Worm (Caenorhabditis elegans) whole organism, L4 larva: ENCODE data around the gene unc-39.

Source experiments
- R02D3.7 ChIP-seq: fragments of 150-350 bp; sonication (generic microtip); optimal IDR thresholded peaks from 3 replicates; lab custom pipeline; 2014; ENCODE audit warnings: missing biosample characterization, missing genetic modification characterization
- T26A8.4 ChIP-seq: fragments of 200-800 bp; sonication (Bioruptor generic); IDR thresholded peaks from 2 replicates; pipeline ENCODE4 v1.3.6; 2022; ENCODE audit warnings: missing genetic modification characterization, missing compliant biosample characterization
- ZK546.5 ChIP-seq, 2 experiments: sonication (generic microtip); optimal IDR thresholded peaks; 2 replicates each; lab custom pipeline; 2017; ENCODE audit warnings: missing biosample characterization in 2 of 2, missing genetic modification characterization in 2 of 2
- ceh-20 ChIP-seq: fragments of 200-800 bp; sonication (Bioruptor generic); IDR thresholded peaks from 2 replicates; pipeline ENCODE4 v1.3.6; 2022; ENCODE audit warnings: missing genetic modification reagents, missing genetic modification characterization, missing compliant biosample characterization
- ceh-82 ChIP-seq: sonication (generic microtip); optimal IDR thresholded peaks from 2 replicates; lab custom pipeline; 2017; ENCODE audit warnings: missing biosample characterization, missing genetic modification characterization
- ces-1 ChIP-seq: fragments of 150-350 bp; sonication (generic microtip); optimal IDR thresholded peaks from 4 replicates; lab custom pipeline; 2014; ENCODE audit warnings: missing biosample characterization, missing genetic modification reagents, missing genetic modification characterization
- daf-16 ChIP-seq, 3 experiments: sonication (generic microtip); optimal IDR thresholded peaks; 2 replicates each; lab custom pipeline; 2016 to 2017; ENCODE audit warnings: missing genetic modification characterization in 3 of 3, missing genetic modification reagents in 3 of 3, mild to moderate bottlenecking in 2 of 3, missing compliant biosample characterization in 2 of 3, missing biosample characterization in 1 of 3, moderate library complexity in 1 of 3
- daf-19 ChIP-seq: fragments of 200-800 bp; sonication (Bioruptor generic); conservative IDR thresholded peaks from 2 replicates; pipeline ENCODE4 v1.3.6; 2022; ENCODE audit warnings: missing genetic modification characterization, missing compliant biosample characterization
- dmd-8 ChIP-seq: fragments of 200-800 bp; sonication (Bioruptor generic); IDR thresholded peaks from 2 replicates; pipeline ENCODE4 v1.3.6; 2022; ENCODE audit warnings: missing genetic modification characterization, missing compliant biosample characterization
- duxl-1 ChIP-seq: sonication (generic microtip); optimal IDR thresholded peaks from 2 replicates; lab custom pipeline; 2016; ENCODE audit warnings: mild to moderate bottlenecking, missing genetic modification characterization, moderate library complexity, missing compliant biosample characterization; ENCODE audit not compliant: poor library complexity
- dve-1 ChIP-seq: sonication (generic microtip); optimal IDR thresholded peaks from 2 replicates; lab custom pipeline; 2017; ENCODE audit warnings: antibody characterized with exemption, mild to moderate bottlenecking, missing genetic modification characterization, missing compliant biosample characterization; ENCODE audit not compliant: insufficient read depth
- lim-7 ChIP-seq: fragments of 200-800 bp; sonication (Bioruptor generic); IDR thresholded peaks from 2 replicates; pipeline ENCODE4 v1.3.6; 2022; ENCODE audit warnings: missing genetic modification characterization, missing compliant biosample characterization
- lin-38 ChIP-seq: fragments of 200-800 bp; sonication (Bioruptor generic); IDR thresholded peaks from 2 replicates; pipeline ENCODE4 v1.3.6; 2022; ENCODE audit warnings: missing genetic modification reagents, missing genetic modification characterization, missing compliant biosample characterization
- lsy-2 ChIP-seq, 2 experiments: fragments of 150-350 bp in 1 of 2; sonication (generic microtip) in 1 of 2; optimal IDR thresholded peaks; 2 replicates each; lab custom pipeline; 2014 to 2017; ENCODE audit warnings: missing biosample characterization in 2 of 2, missing genetic modification characterization in 2 of 2
- madf-9 ChIP-seq: fragments of 200-800 bp; sonication (Bioruptor generic); conservative IDR thresholded peaks from 2 replicates; pipeline ENCODE4 v1.3.6; 2022; ENCODE audit warnings: missing genetic modification reagents, missing genetic modification characterization, missing compliant biosample characterization
- mdt-29 ChIP-seq: fragments of 200-800 bp; sonication (Bioruptor generic); IDR thresholded peaks from 2 replicates; pipeline ENCODE4 v1.3.6; 2022; ENCODE audit warnings: missing genetic modification reagents, missing genetic modification characterization, missing compliant biosample characterization
- mep-1 ChIP-seq: fragments of 150-350 bp; sonication (generic microtip); optimal IDR thresholded peaks from 3 replicates; lab custom pipeline; 2014; ENCODE audit warnings: missing biosample characterization, missing genetic modification characterization
- mes-2 ChIP-seq: sonication (generic microtip); optimal IDR thresholded peaks from 2 replicates; lab custom pipeline; 2016; ENCODE audit warnings: missing genotype, mild to moderate bottlenecking, missing genetic modification characterization, missing compliant biosample characterization; ENCODE audit not compliant: poor library complexity, severe bottlenecking
- nhr-237 ChIP-seq: sonication (generic microtip); optimal IDR thresholded peaks from 2 replicates; lab custom pipeline; 2017; ENCODE audit warnings: missing biosample characterization, missing genetic modification characterization
- nhr-28 ChIP-seq: fragments of 150-350 bp; optimal IDR thresholded peaks from 2 replicates; lab custom pipeline; 2014; ENCODE audit warnings: missing biosample characterization, missing genetic modification characterization
- nhr-6 ChIP-seq: fragments of 150-350 bp; optimal IDR thresholded peaks from 2 replicates; lab custom pipeline; 2014; ENCODE audit warnings: missing biosample characterization, missing genetic modification characterization
- pha-4 ChIP-seq, 2 experiments: fragments of 150-350 bp in 1 of 2; fragments of 200-800 bp in 1 of 2; sonication (Bioruptor generic) in 1 of 2; IDR thresholded peaks in 1 of 2; optimal IDR thresholded peaks in 1 of 2; 2 replicates each; pipeline versions ENCODE4 v1.3.6 to Lab custom; 2014 to 2022; ENCODE audit warnings: missing genetic modification characterization in 2 of 2, missing genetic modification reagents in 2 of 2, missing biosample characterization in 1 of 2, missing compliant biosample characterization in 1 of 2
- pqm-1 ChIP-seq: sonication (generic microtip); optimal IDR thresholded peaks from 2 replicates; lab custom pipeline; 2017; ENCODE audit warnings: missing biosample characterization, missing genetic modification characterization
- rbr-2 ChIP-seq: sonication (generic microtip); optimal IDR thresholded peaks from 2 replicates; lab custom pipeline; 2016; ENCODE audit warnings: missing genotype, missing genetic modification characterization, missing compliant biosample characterization
- sdz-12 ChIP-seq: fragments of 200-800 bp; sonication (Bioruptor generic); optimal IDR thresholded peaks from 2 replicates; lab custom pipeline; 2018; ENCODE audit warnings: mild to moderate bottlenecking, missing genetic modification characterization, missing compliant biosample characterization
- tag-97 ChIP-seq: fragments of 200-800 bp; sonication (Bioruptor generic); IDR thresholded peaks from 2 replicates; pipeline ENCODE4 v1.3.6; 2022; ENCODE audit warnings: missing genetic modification characterization, missing compliant biosample characterization
- unc-62 ChIP-seq, 3 experiments: fragments of 150-350 bp in 1 of 3; sonication (generic microtip); optimal IDR thresholded peaks in 2 of 3; peaks in 1 of 3; 1 replicate in 1 of 3; 2 replicates in 2 of 3; lab custom pipeline; 2014 to 2017; ENCODE audit warnings: missing biosample characterization in 3 of 3, missing genetic modification characterization in 3 of 3, missing genetic modification reagents in 3 of 3, missing genotype in 1 of 3
- zag-1 ChIP-seq: fragments of 150-350 bp; optimal IDR thresholded peaks from 2 replicates; lab custom pipeline; 2014; ENCODE audit warnings: missing biosample characterization, missing genetic modification characterization
- zip-11 ChIP-seq: fragments of 200-800 bp; sonication (Bioruptor generic); IDR thresholded peaks from 2 replicates; pipeline ENCODE4 v1.3.6; 2022; ENCODE audit warnings: missing genetic modification characterization, missing compliant biosample characterization
- ztf-7 ChIP-seq: fragments of 150-350 bp; optimal IDR thresholded peaks from 2 replicates; lab custom pipeline; 2014; ENCODE audit warnings: missing biosample characterization, missing genetic modification characterization

The unc-39 gene

ce11 chrV:14414964-14415564 lies 42.2 kb downstream of the unc-39 start, which contains the start of the genes nxf-1 and C15H11.11 (continued):
- peak; percentile 39 to 74 for TF ChIP-seq daf-16 (GFP tag; optimal IDR thresholded peaks at IDR 0.05; lab: Kevin White, UChicago)
- peak; percentile 99 for TF ChIP-seq daf-16 (tag; optimal IDR thresholded peaks at IDR 0.05; lab: Kevin White, UChicago)
- no peak for TF ChIP-seq tag-97 (GFP tag; lab: Robert Waterston, UW)
- TF ChIP-seq sdz-12 (GFP tag; lab: Kevin White, UChicago): no peak
- no peak for TF ChIP-seq pha-4 (GFP tag; IDR thresholded peaks at IDR 0.05; lab: Robert Waterston, UW)
- no peak for TF ChIP-seq pha-4 (tag; optimal IDR thresholded peaks at IDR 0.05; lab: Kevin White, UChicago)
- peak; percentile 50 for TF ChIP-seq nhr-28 (tag; lab: Kevin White, UChicago)
- peak; percentile 39 for TF ChIP-seq duxl-1 (tag; lab: Kevin White, UChicago)
- no peak for TF ChIP-seq R02D3.7
- TF ChIP-seq ces-1 (GFP tag; lab: Kevin White, UChicago): no peak
- TF ChIP-seq rbr-2 (tag; lab: Kevin White, UChicago): peak; percentile 14
- peak; percentile 60 for TF ChIP-seq T26A8.4 (GFP tag; lab: Robert Waterston, UW)
- 0 out of 2 replicates have a peak, but pooled peaks have one; percentile 28 for TF ChIP-seq ceh-20
- no peak for TF ChIP-seq nhr-237 (tag; lab: Kevin White, UChicago)
- peak; percentile 73 for TF ChIP-seq nhr-6 (tag; lab: Kevin White, UChicago)
- peak; percentile 80 for TF ChIP-seq dve-1 (tag; lab: Kevin White, UChicago)
- TF ChIP-seq ztf-7 (tag; lab: Kevin White, UChicago): peak; percentile 74
- TF ChIP-seq mes-2 (tag; lab: Kevin White, UChicago): peak; percentile 76

ce11 chrV:14417735-14418134 lies 44.9 kb downstream of the unc-39 start, which contains the start of the genes nxf-2 and set-31:
TSS of gene nxf-2 (minus strand) at chrV:14417835.
TSS of gene set-31 (plus strand) at chrV:14417903.
- peak in 1 of 2 experiments; percentile 19 for TF ChIP-seq lsy-2 (tag; optimal IDR thresholded peaks at IDR 0.05; lab: Kevin White, UChicago)
- TF ChIP-seq R02D3.7: peak; percentile 39
- TF ChIP-seq unc-62 (GFP tag; optimal IDR thresholded peaks at IDR 0.05 in 1 of 2; lab: Kevin White, UChicago): peak in 1 of 2 experiments; percentile 19
- no peak for TF ChIP-seq unc-62 (tag; optimal IDR thresholded peaks at IDR 0.05; lab: Kevin White, UChicago)
- TF ChIP-seq lim-7 (GFP tag; lab: Robert Waterston, UW): no peak
- no peak for TF ChIP-seq zag-1 (tag; lab: Kevin White, UChicago)
- no peak for TF ChIP-seq mdt-29 (GFP tag; lab: Robert Waterston, UW)
- TF ChIP-seq dmd-8 (GFP tag; lab: Robert Waterston, UW): no peak

- TF ChIP-seq daf-19 (no peak), lin-38 (peak; percentile 26; the same call in 1 of the 2 replicates), ZK546.5 (tag; optimal IDR thresholded peaks at IDR 0.05; lab: Kevin White, UChicago) (no peak)
Measured at ce11 chrV:14419855-14420254, 47.0 kb downstream of the unc-39 start.

ce11 chrV:14421325-14421724 lies 48.5 kb downstream of the unc-39 start, which contains the start of gene dhs-22:
TSS of gene dhs-22 (minus strand) at chrV:14421440.
- TF ChIP-seq zip-11 (GFP tag; lab: Robert Waterston, UW) (no peak), zag-1 (tag; lab: Kevin White, UChicago) (no peak), mep-1 (tag; lab: Kevin White, UChicago) (peak; percentile 36), madf-9 (GFP tag; lab: Robert Waterston, UW) (no peak), ceh-82 (tag; lab: Kevin White, UChicago) (no peak), pha-4 (GFP tag; IDR thresholded peaks at IDR 0.05; lab: Robert Waterston, UW) (peak; percentile 49; the same call in 1 of the 2 replicates), pha-4 (tag; optimal IDR thresholded peaks at IDR 0.05; lab: Kevin White, UChicago) (no peak), pqm-1 (tag; lab: Kevin White, UChicago) (peak; percentile 24), daf-16 (GFP tag; optimal IDR thresholded peaks at IDR 0.05; lab: Kevin White, UChicago) (no peak), daf-16 (tag; optimal IDR thresholded peaks at IDR 0.05; lab: Kevin White, UChicago) (peak; percentile 81), lin-38 (0 out of 2 replicates have a peak, but pooled peaks have one; percentile 44)
